Fruit fly (Drosophila melanogaster) Kc167 (cell line): ENCODE measurements around the gene Rpp14a.

Experiments
- Sin3A ChIP-seq: fragments of >200 bp; optimal IDR thresholded peaks from 2 replicates; lab custom pipeline; 2018; ENCODE audit warnings: missing external identifiers
- h ChIP-seq: fragments of >200 bp; optimal IDR thresholded peaks from 3 replicates; lab custom pipeline; 2018; ENCODE audit warnings: missing external identifiers
- insv ChIP-seq: fragments of >200 bp; optimal IDR thresholded peaks from 3 replicates; lab custom pipeline; 2018; ENCODE audit warnings: missing external identifiers
- psq ChIP-seq: fragments of >200 bp; optimal IDR thresholded peaks from 2 replicates; lab custom pipeline; 2017; ENCODE audit warnings: missing external identifiers
- ttk ChIP-seq: sonication (Bioruptor generic); optimal IDR thresholded peaks from 2 replicates; lab custom pipeline; 2017; ENCODE audit warnings: missing external identifiers

- TF ChIP-seq ttk, result no peak
- TF ChIP-seq Sin3A (lab: Kevin White, UChicago), result no peak
- TF ChIP-seq psq, result no peak
- TF ChIP-seq insv (lab: Kevin White, UChicago), result no peak
- no peak for TF ChIP-seq h (lab: Kevin White, UChicago)
These were observed 42.7 kb downstream of the Rpp14a start for dm6 chr3R:30099341-30099871.
